Worm (Caenorhabditis elegans) whole organism, L4 larva: Measurements from ENCODE around the gene C55B6.7.

Experiments
- F44E2.7 ChIP-seq: fragments of 200-800 bp; sonication (Bioruptor generic); IDR thresholded peaks from 2 replicates; pipeline ENCODE4 v2.1.2; 2022; ENCODE audit warnings: missing genetic modification characterization, missing compliant biosample characterization
- aha-1 ChIP-seq: fragments of 150-350 bp; peaks from one replicate; lab custom pipeline; 2014; ENCODE audit warnings: missing biosample characterization, missing genetic modification characterization
- ama-1 ChIP-seq: fragments of 150-350 bp; optimal IDR thresholded peaks from 2 replicates; lab custom pipeline; 2014; ENCODE audit warnings: inconsistent platforms, mixed read lengths
- ceh-20 ChIP-seq: fragments of 200-800 bp; sonication (Bioruptor generic); IDR thresholded peaks from 2 replicates; pipeline ENCODE4 v1.3.6; 2022; ENCODE audit warnings: missing genetic modification reagents, missing genetic modification characterization, missing compliant biosample characterization
- ctbp-1 ChIP-seq: fragments of 200-800 bp; sonication (Bioruptor generic); IDR thresholded peaks from 2 replicates; pipeline ENCODE4 v1.3.6; 2022; ENCODE audit warnings: missing genetic modification reagents, missing genetic modification characterization, missing compliant biosample characterization
- daf-16 ChIP-seq, 3 experiments: sonication (generic microtip); optimal IDR thresholded peaks; 2 replicates each; lab custom pipeline; 2016 to 2017; ENCODE audit warnings: missing genetic modification characterization in 3 of 3, missing genetic modification reagents in 3 of 3, mild to moderate bottlenecking in 2 of 3, missing compliant biosample characterization in 2 of 3, missing biosample characterization in 1 of 3, moderate library complexity in 1 of 3
- dmd-6 ChIP-seq: fragments of 200-800 bp; sonication (Bioruptor generic); IDR thresholded peaks from 2 replicates; pipeline ENCODE4 v1.3.6; 2022; ENCODE audit warnings: missing genetic modification reagents, missing genetic modification characterization, missing compliant biosample characterization
- dpl-1 ChIP-seq: fragments of 150-350 bp; optimal IDR thresholded peaks from 2 replicates; lab custom pipeline; 2014; ENCODE audit warnings: missing biosample characterization, missing genetic modification reagents, missing genetic modification characterization
- duxl-1 ChIP-seq: sonication (generic microtip); optimal IDR thresholded peaks from 2 replicates; lab custom pipeline; 2016; ENCODE audit warnings: mild to moderate bottlenecking, missing genetic modification characterization, moderate library complexity, missing compliant biosample characterization; ENCODE audit not compliant: poor library complexity
- dve-1 ChIP-seq: sonication (generic microtip); optimal IDR thresholded peaks from 2 replicates; lab custom pipeline; 2017; ENCODE audit warnings: antibody characterized with exemption, mild to moderate bottlenecking, missing genetic modification characterization, missing compliant biosample characterization; ENCODE audit not compliant: insufficient read depth
- egl-43 ChIP-seq: fragments of 200-800 bp; sonication (Bioruptor generic); IDR thresholded peaks from 2 replicates; pipeline ENCODE4 v1.3.6; 2022; ENCODE audit warnings: missing genetic modification reagents, missing genetic modification characterization, missing compliant biosample characterization
- hlh-11 ChIP-seq: fragments of 200-800 bp; sonication (Bioruptor generic); optimal IDR thresholded peaks from 2 replicates; lab custom pipeline; 2018; ENCODE audit warnings: mild to moderate bottlenecking, missing genetic modification characterization, missing compliant biosample characterization
- hlh-30 ChIP-seq: sonication (generic microtip); optimal IDR thresholded peaks from 2 replicates; lab custom pipeline; 2017; ENCODE audit warnings: antibody characterized with exemption, mild to moderate bottlenecking, missing genetic modification characterization, missing compliant biosample characterization; ENCODE audit not compliant: insufficient read depth
- jun-1 ChIP-seq: fragments of 150-350 bp; optimal IDR thresholded peaks from 2 replicates; lab custom pipeline; 2014; ENCODE audit warnings: missing biosample characterization, missing genetic modification reagents, missing genetic modification characterization
- lin-1 ChIP-seq: fragments of 200-800 bp; sonication (Bioruptor generic); IDR thresholded peaks from 2 replicates; pipeline ENCODE4 v1.3.6; 2022; ENCODE audit warnings: missing genetic modification reagents, missing genetic modification characterization, missing compliant biosample characterization
- lsy-2 ChIP-seq, 2 experiments: fragments of 150-350 bp in 1 of 2; sonication (generic microtip) in 1 of 2; optimal IDR thresholded peaks; 2 replicates each; lab custom pipeline; 2014 to 2017; ENCODE audit warnings: missing biosample characterization in 2 of 2, missing genetic modification characterization in 2 of 2
- mdl-1 ChIP-seq, 2 experiments: fragments of 150-350 bp in 1 of 2; sonication (generic microtip) in 1 of 2; optimal IDR thresholded peaks; 2 replicates each; lab custom pipeline; 2014 to 2017; ENCODE audit warnings: missing biosample characterization in 2 of 2, missing genetic modification characterization in 2 of 2
- mep-1 ChIP-seq: fragments of 150-350 bp; sonication (generic microtip); optimal IDR thresholded peaks from 3 replicates; lab custom pipeline; 2014; ENCODE audit warnings: missing biosample characterization, missing genetic modification characterization
- mes-2 ChIP-seq: sonication (generic microtip); optimal IDR thresholded peaks from 2 replicates; lab custom pipeline; 2016; ENCODE audit warnings: missing genotype, mild to moderate bottlenecking, missing genetic modification characterization, missing compliant biosample characterization; ENCODE audit not compliant: poor library complexity, severe bottlenecking
- nhr-11 ChIP-seq: fragments of 150-350 bp; optimal IDR thresholded peaks from 2 replicates; lab custom pipeline; 2014; ENCODE audit warnings: missing biosample characterization, missing genetic modification characterization
- nhr-25 ChIP-seq: sonication (generic microtip); optimal IDR thresholded peaks from 2 replicates; lab custom pipeline; 2017; ENCODE audit warnings: missing genetic modification characterization, mild to moderate bottlenecking, missing compliant biosample characterization, antibody characterized with exemption, moderate library complexity, borderline replicate concordance; ENCODE audit not compliant: insufficient read depth
- nhr-28 ChIP-seq: fragments of 150-350 bp; optimal IDR thresholded peaks from 2 replicates; lab custom pipeline; 2014; ENCODE audit warnings: missing biosample characterization, missing genetic modification characterization
- nhr-6 ChIP-seq: fragments of 150-350 bp; optimal IDR thresholded peaks from 2 replicates; lab custom pipeline; 2014; ENCODE audit warnings: missing biosample characterization, missing genetic modification characterization
- nhr-76 ChIP-seq: fragments of 150-350 bp; optimal IDR thresholded peaks from 2 replicates; lab custom pipeline; 2014; ENCODE audit warnings: missing biosample characterization, missing genetic modification characterization
- pha-4 ChIP-seq, 2 experiments: fragments of 150-350 bp in 1 of 2; fragments of 200-800 bp in 1 of 2; sonication (Bioruptor generic) in 1 of 2; IDR thresholded peaks in 1 of 2; optimal IDR thresholded peaks in 1 of 2; 2 replicates each; pipeline versions ENCODE4 v1.3.6 to Lab custom; 2014 to 2022; ENCODE audit warnings: missing genetic modification characterization in 2 of 2, missing genetic modification reagents in 2 of 2, missing biosample characterization in 1 of 2, missing compliant biosample characterization in 1 of 2
- php-3 ChIP-seq: fragments of 200-800 bp; sonication (Bioruptor generic); IDR thresholded peaks from 2 replicates; pipeline ENCODE4 v1.3.6; 2022; ENCODE audit warnings: missing genetic modification reagents, missing genetic modification characterization, missing compliant biosample characterization
- pqm-1 ChIP-seq: sonication (generic microtip); optimal IDR thresholded peaks from 2 replicates; lab custom pipeline; 2017; ENCODE audit warnings: missing biosample characterization, missing genetic modification characterization
- rbr-2 ChIP-seq: sonication (generic microtip); optimal IDR thresholded peaks from 2 replicates; lab custom pipeline; 2016; ENCODE audit warnings: missing genotype, missing genetic modification characterization, missing compliant biosample characterization
- set-16 ChIP-seq: fragments of 200-800 bp; sonication (Bioruptor generic); IDR thresholded peaks from 2 replicates; pipeline ENCODE4 v1.3.6; 2022; ENCODE audit warnings: missing genetic modification reagents, missing genetic modification characterization, missing compliant biosample characterization
- skn-1 ChIP-seq: fragments of 150-350 bp; optimal IDR thresholded peaks from 2 replicates; lab custom pipeline; 2014; ENCODE audit warnings: missing biosample characterization, missing genetic modification characterization
- snpc-4 ChIP-seq: fragments of 150-350 bp; optimal IDR thresholded peaks from 2 replicates; lab custom pipeline; 2014; ENCODE audit warnings: missing biosample characterization, missing genetic modification characterization
- spr-3 ChIP-seq: fragments of 200-800 bp; sonication (Bioruptor generic); optimal IDR thresholded peaks from 2 replicates; lab custom pipeline; 2018; ENCODE audit warnings: mild to moderate bottlenecking, missing genetic modification characterization, missing compliant biosample characterization
- unc-62 ChIP-seq, 3 experiments: fragments of 150-350 bp in 1 of 3; sonication (generic microtip); optimal IDR thresholded peaks in 2 of 3; peaks in 1 of 3; 1 replicate in 1 of 3; 2 replicates in 2 of 3; lab custom pipeline; 2014 to 2017; ENCODE audit warnings: missing biosample characterization in 3 of 3, missing genetic modification characterization in 3 of 3, missing genetic modification reagents in 3 of 3, missing genotype in 1 of 3
- zfp-3 ChIP-seq: fragments of 200-800 bp; sonication (Bioruptor generic); conservative IDR thresholded peaks from 2 replicates; pipeline ENCODE4 v1.3.6; 2022; ENCODE audit warnings: missing genetic modification reagents, missing genetic modification characterization, missing compliant biosample characterization

The C55B6.7 gene

DNA sequence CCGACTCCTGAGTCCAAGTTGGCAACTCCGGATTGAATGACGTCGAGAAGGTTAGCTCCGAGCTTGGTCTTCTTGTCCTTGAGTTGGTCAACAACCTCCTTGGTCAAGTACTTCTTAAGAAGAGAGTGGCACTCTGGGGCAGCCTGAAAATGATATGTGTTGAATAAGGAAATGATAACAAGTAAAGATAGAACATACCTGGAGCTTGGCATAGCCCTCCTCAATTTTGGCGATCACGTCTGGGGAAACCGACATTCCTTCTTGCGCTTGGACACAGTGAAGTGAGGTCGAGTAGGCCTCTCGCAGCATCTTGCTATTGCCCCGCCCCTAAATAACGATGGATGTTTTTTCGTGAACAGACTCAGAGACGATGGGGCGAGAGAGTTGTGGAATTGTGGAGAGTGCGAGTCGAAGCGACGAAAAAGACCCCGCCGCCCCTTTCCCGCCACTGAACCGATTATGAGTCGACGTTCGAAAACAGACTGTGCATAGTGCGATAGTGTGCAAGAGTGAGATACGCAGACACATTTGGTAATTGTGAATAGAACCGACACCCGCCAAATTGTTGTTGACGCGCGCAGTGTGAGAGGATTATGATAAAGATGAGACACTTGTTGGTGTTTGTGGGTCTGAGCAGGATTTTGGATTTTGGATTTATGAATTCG is 40.5 kb upstream of the C55B6.7 start (continued):
- TF ChIP-seq dpl-1 (peak; percentile 9), mdl-1 (tag; optimal IDR thresholded peaks at IDR 0.05; lab: Kevin White, UChicago) (peak in 1 of 2 experiments; percentile 37), php-3 (GFP tag; lab: Robert Waterston, UW) (0 out of 2 replicates have a peak, but pooled peaks have one; percentile 7), nhr-6 (peak; percentile 55), lin-1 (peak; percentile 58; the same call in 1 of the 2 replicates), nhr-76 (no peak), dmd-6 (GFP tag; lab: Robert Waterston, UW) (peak; percentile 35), pqm-1 (peak; percentile 10), hlh-11 (tag; lab: Kevin White, UChicago) (peak; percentile 83), nhr-11 (tag; lab: Kevin White, UChicago) (peak; percentile 29)

ce11 chrX:7230877-7231276 is 39.1 kb upstream of the C55B6.7 start:
- TF ChIP-seq set-16 (GFP tag; lab: Robert Waterston, UW) (peak; percentile 71), nhr-76 (no peak), ceh-20 (GFP tag; lab: Robert Waterston, UW) (0 out of 2 replicates have a peak, but pooled peaks have one; percentile 8)

DNA sequence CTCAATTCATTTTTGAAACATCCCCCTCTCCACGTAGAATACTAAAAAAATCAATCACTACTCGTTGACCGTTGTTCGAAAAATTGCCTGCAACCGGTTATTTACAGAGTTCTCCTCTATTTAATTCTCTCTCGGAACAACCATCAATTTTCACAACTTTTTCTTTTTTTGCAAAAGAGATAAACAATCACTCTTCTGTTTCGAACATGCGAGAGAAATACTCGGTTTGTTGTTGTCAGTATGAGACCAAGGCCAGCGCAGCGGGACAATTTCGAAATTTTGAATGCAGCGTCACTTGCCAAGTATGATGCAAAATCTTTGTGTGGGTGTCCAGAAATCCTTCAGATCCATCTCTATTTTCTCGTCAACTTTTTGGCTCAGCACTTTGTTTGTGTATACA is 38.5 kb upstream of the C55B6.7 start:
- TF ChIP-seq F44E2.7 (GFP tag; lab: Robert Waterston, UW) (no peak), egl-43 (GFP tag; lab: Robert Waterston, UW) (no peak), pha-4 (GFP tag; IDR thresholded peaks at IDR 0.05; lab: Robert Waterston, UW) (no peak), pha-4 (tag; optimal IDR thresholded peaks at IDR 0.05; lab: Kevin White, UChicago) (no peak), daf-16 (GFP tag; optimal IDR thresholded peaks at IDR 0.05; lab: Kevin White, UChicago) (peak in 1 of 2 experiments; percentile 78), daf-16 (tag; optimal IDR thresholded peaks at IDR 0.05; lab: Kevin White, UChicago) (peak; percentile 31), nhr-25 (peak; percentile 45), rbr-2 (tag; lab: Kevin White, UChicago) (peak; percentile 19), ceh-20 (GFP tag; lab: Robert Waterston, UW) (0 out of 2 replicates have a peak, but pooled peaks have one; percentile 28), hlh-30 (peak; percentile 29), aha-1 (peak; percentile 73), snpc-4 (tag; lab: Kevin White, UChicago) (no peak), duxl-1 (tag; lab: Kevin White, UChicago) (peak; percentile 20), dve-1 (tag; lab: Kevin White, UChicago) (peak; percentile 58), mes-2 (tag; lab: Kevin White, UChicago) (peak; percentile 13), lsy-2 (tag; optimal IDR thresholded peaks at IDR 0.05; lab: Kevin White, UChicago) (peak in 1 of 2 experiments; percentile 59), spr-3 (GFP tag; lab: Kevin White, UChicago) (no peak), mep-1 (tag; lab: Kevin White, UChicago) (peak; percentile 53), skn-1 (tag; lab: Kevin White, UChicago) (peak; percentile 31), jun-1 (tag; lab: Kevin White, UChicago) (no peak), mdl-1 (tag; optimal IDR thresholded peaks at IDR 0.05; lab: Kevin White, UChicago) (peak; percentile 7 to 14), nhr-28 (tag; lab: Kevin White, UChicago) (peak; percentile 17), ama-1 (peak; percentile 82), zfp-3 (GFP tag; lab: Robert Waterston, UW) (0 out of 2 replicates have a peak, but pooled peaks have one; percentile 44), hlh-11 (tag; lab: Kevin White, UChicago) (peak; percentile 12), ctbp-1 (GFP tag; lab: Robert Waterston, UW) (no peak), unc-62 (GFP tag; optimal IDR thresholded peaks at IDR 0.05 in 1 of 2; lab: Kevin White, UChicago) (peak in 1 of 2 experiments; percentile 68), unc-62 (tag; optimal IDR thresholded peaks at IDR 0.05; lab: Kevin White, UChicago) (no peak)
